Fruit fly (Drosophila melanogaster) Kc167 (cell line): ENCODE results near the gene rgn.

ENCODE experiments used
- Myc ChIP-seq: fragments of >200 bp; optimal IDR thresholded peaks from 2 replicates; lab custom pipeline; 2017; ENCODE audit warnings: missing external identifiers
- insv ChIP-seq: fragments of >200 bp; optimal IDR thresholded peaks from 3 replicates; lab custom pipeline; 2018; ENCODE audit warnings: missing external identifiers

dm6 chr3L:21343254-21344083 is 38.8 kb upstream of the rgn start, which contains the start of the genes Tbc1d8-9 and CG32436:
- TF ChIP-seq insv (lab: Kevin White, UChicago), result no peak
- TF ChIP-seq Myc, result no peak
